Worm (Caenorhabditis elegans) whole organism, late embryonic: Measurements from ENCODE around the gene sax-2.

Experiments
- C38D4.7 ChIP-seq: fragments of 200-800 bp; sonication (Bioruptor generic); optimal IDR thresholded peaks from 2 replicates; lab custom pipeline; 2018; ENCODE audit warnings: mild to moderate bottlenecking, missing genetic modification characterization, moderate library complexity, missing compliant biosample characterization
- ceh-19 ChIP-seq: fragments of 200-800 bp; sonication (Bioruptor generic); optimal IDR thresholded peaks from 2 replicates; lab custom pipeline; 2018; ENCODE audit warnings: mild to moderate bottlenecking, missing genetic modification characterization, missing compliant biosample characterization
- ceh-24 ChIP-seq: sonication (generic microtip); optimal IDR thresholded peaks from 2 replicates; lab custom pipeline; 2016; ENCODE audit warnings: mild to moderate bottlenecking, missing genetic modification characterization, missing compliant biosample characterization
- che-1 ChIP-seq: sonication (generic microtip); optimal IDR thresholded peaks from 2 replicates; lab custom pipeline; 2016; ENCODE audit warnings: mild to moderate bottlenecking, missing genetic modification characterization, missing compliant biosample characterization
- eyg-1 ChIP-seq: sonication (generic microtip); optimal IDR thresholded peaks from 2 replicates; lab custom pipeline; 2016; ENCODE audit warnings: missing genotype, missing genetic modification characterization, missing compliant biosample characterization
- fkh-10 ChIP-seq: fragments of 150-350 bp; optimal IDR thresholded peaks from 2 replicates; lab custom pipeline; 2014; ENCODE audit warnings: missing biosample characterization, missing genetic modification reagents, missing genetic modification characterization
- hlh-8 ChIP-seq: sonication (generic microtip); optimal IDR thresholded peaks from 2 replicates; lab custom pipeline; 2016; ENCODE audit warnings: missing genotype, missing genetic modification characterization, missing compliant biosample characterization
- lin-11 ChIP-seq: fragments of 200-800 bp; sonication (Bioruptor generic); optimal IDR thresholded peaks from 2 replicates; lab custom pipeline; 2018; ENCODE audit warnings: mild to moderate bottlenecking, missing genetic modification characterization, missing compliant biosample characterization
- nhr-11 ChIP-seq: fragments of 150-350 bp; optimal IDR thresholded peaks from 2 replicates; lab custom pipeline; 2014; ENCODE audit warnings: missing biosample characterization, missing genetic modification characterization
- npax-4 ChIP-seq: sonication (generic microtip); optimal IDR thresholded peaks from 2 replicates; lab custom pipeline; 2016; ENCODE audit warnings: missing genetic modification characterization, missing compliant biosample characterization
- pha-4 ChIP-seq: fragments of 150-350 bp; optimal IDR thresholded peaks from 2 replicates; lab custom pipeline; 2018; ENCODE audit warnings: missing biosample characterization, missing genetic modification reagents, missing genetic modification characterization
- pqm-1 ChIP-seq: sonication (generic microtip); optimal IDR thresholded peaks from 2 replicates; lab custom pipeline; 2016; ENCODE audit warnings: missing genetic modification characterization, missing compliant biosample characterization
- tbx-2 ChIP-seq: sonication (generic microtip); optimal IDR thresholded peaks from 2 replicates; lab custom pipeline; 2016; ENCODE audit warnings: missing genetic modification characterization, missing compliant biosample characterization

- TF ChIP-seq tbx-2 (tag; lab: Kevin White, UChicago) (no peak), pha-4 (tag; lab: Kevin White, UChicago) (no peak), C38D4.7 (no peak), fkh-10 (GFP tag; lab: Kevin White, UChicago) (no peak), hlh-8 (tag; lab: Kevin White, UChicago) (no peak), ceh-19 (GFP tag; lab: Kevin White, UChicago) (no peak), eyg-1 (tag; lab: Kevin White, UChicago) (no peak), npax-4 (tag; lab: Kevin White, UChicago) (no peak), lin-11 (no peak), nhr-11 (tag; lab: Kevin White, UChicago) (no peak), ceh-24 (tag; lab: Kevin White, UChicago) (no peak), che-1 (no peak), pqm-1 (tag; lab: Kevin White, UChicago) (no peak)
Measured at ce11 chrIII:5092345-5092744, 17.2 kb upstream of the sax-2 start.
